Worm (Caenorhabditis elegans) whole organism, young adult: ENCODE results near the gene acr-20.
A peak's percentile ranks its signal among the peaks of the same experiment; 100 is the strongest.

Experiments
- B0019.2 ChIP-seq: fragments of 200-800 bp; sonication (Bioruptor generic); conservative IDR thresholded peaks from 2 replicates; pipeline ENCODE4 v1.3.6; 2022; ENCODE audit warnings: missing genetic modification reagents, missing genetic modification characterization, missing compliant biosample characterization
- B0261.1 ChIP-seq: sonication (generic microtip); optimal IDR thresholded peaks from 2 replicates; lab custom pipeline; 2016; ENCODE audit warnings: mild to moderate bottlenecking, missing genetic modification characterization, moderate library complexity, missing compliant biosample characterization
- B0336.3 ChIP-seq: fragments of 200-800 bp; sonication (Bioruptor generic); IDR thresholded peaks from 2 replicates; pipeline ENCODE4 v1.3.6; 2022; ENCODE audit warnings: missing genetic modification characterization, missing compliant biosample characterization
- C17E4.6 ChIP-seq: fragments of 200-800 bp; sonication (Bioruptor generic); IDR thresholded peaks from 2 replicates; pipeline ENCODE4 v1.3.6; 2022; ENCODE audit warnings: missing genetic modification reagents, missing genetic modification characterization, missing compliant biosample characterization
- D2030.7 ChIP-seq: fragments of 200-800 bp; sonication (Bioruptor generic); IDR thresholded peaks from 2 replicates; pipeline ENCODE4 v1.3.6; 2022; ENCODE audit warnings: missing genetic modification reagents, missing genetic modification characterization, missing compliant biosample characterization
- F10E7.11 ChIP-seq: sonication (generic microtip); optimal IDR thresholded peaks from 2 replicates; lab custom pipeline; 2017; ENCODE audit warnings: mild to moderate bottlenecking, missing genetic modification characterization, moderate library complexity, missing compliant biosample characterization
- F23B12.7 ChIP-seq: sonication (generic microtip); optimal IDR thresholded peaks from 2 replicates; lab custom pipeline; 2017; ENCODE audit warnings: missing genetic modification characterization, mild to moderate bottlenecking, missing compliant biosample characterization, antibody characterized with exemption, moderate library complexity; ENCODE audit not compliant: insufficient read depth
- F37B4.10 ChIP-seq: fragments of 200-800 bp; sonication (Bioruptor generic); IDR thresholded peaks from 2 replicates; pipeline ENCODE4 v1.3.6; 2022; ENCODE audit warnings: missing genetic modification characterization, missing compliant biosample characterization
- T07F8.4 ChIP-seq: sonication (generic microtip); optimal IDR thresholded peaks from 2 replicates; lab custom pipeline; 2016; ENCODE audit warnings: mild to moderate bottlenecking, missing genetic modification characterization, moderate library complexity, missing compliant biosample characterization
- Y53G8AR.9 ChIP-seq: fragments of 200-800 bp; sonication (Bioruptor generic); conservative IDR thresholded peaks from 2 replicates; pipeline ENCODE4 v1.3.6; 2022; ENCODE audit warnings: missing genetic modification reagents, missing genetic modification characterization, missing compliant biosample characterization
- Y56A3A.18 ChIP-seq: fragments of 200-800 bp; sonication (Bioruptor generic); IDR thresholded peaks from 2 replicates; pipeline ENCODE4 v1.3.6; 2022; ENCODE audit warnings: missing genetic modification reagents, missing genetic modification characterization, missing compliant biosample characterization
- Y67H2A.10 ChIP-seq: fragments of 200-800 bp; sonication (Bioruptor generic); conservative IDR thresholded peaks from 2 replicates; pipeline ENCODE4 v1.3.6; 2022; ENCODE audit warnings: missing genetic modification reagents, missing genetic modification characterization, missing compliant biosample characterization
- ZK185.1 ChIP-seq: sonication (generic microtip); optimal IDR thresholded peaks from 2 replicates; lab custom pipeline; 2016; ENCODE audit warnings: mild to moderate bottlenecking, missing genetic modification characterization, missing compliant biosample characterization; ENCODE audit not compliant: poor library complexity, severe bottlenecking
- ama-1 ChIP-seq, 3 experiments: fragments of 150-350 bp in 1 of 3; sonication (generic microtip) in 2 of 3; optimal IDR thresholded peaks; 2 replicates each; lab custom pipeline; 2014 to 2018; ENCODE audit warnings: missing biosample characterization in 2 of 3, missing genetic modification characterization in 2 of 3, missing genetic modification reagents in 2 of 3
- atf-7 ChIP-seq: sonication (generic microtip); optimal IDR thresholded peaks from 2 replicates; lab custom pipeline; 2017; ENCODE audit warnings: mild to moderate bottlenecking, missing genetic modification characterization, missing compliant biosample characterization
- attf-5 ChIP-seq: fragments of 200-800 bp; sonication (Bioruptor generic); optimal IDR thresholded peaks from 2 replicates; lab custom pipeline; 2018; ENCODE audit warnings: mild to moderate bottlenecking, missing genetic modification characterization, missing compliant biosample characterization
- bed-2 ChIP-seq: fragments of 200-800 bp; sonication (Bioruptor generic); IDR thresholded peaks from 2 replicates; pipeline ENCODE4 v1.3.6; 2022; ENCODE audit warnings: missing genetic modification reagents, missing genetic modification characterization, missing compliant biosample characterization
- ccch-3 ChIP-seq: fragments of 200-800 bp; sonication (Bioruptor generic); optimal IDR thresholded peaks from 2 replicates; lab custom pipeline; 2018; ENCODE audit warnings: mild to moderate bottlenecking, missing genetic modification characterization, missing compliant biosample characterization
- cebp-2 ChIP-seq: fragments of 200-800 bp; sonication (Bioruptor generic); IDR thresholded peaks from 2 replicates; pipeline ENCODE4 v1.3.6; 2022; ENCODE audit warnings: missing genetic modification characterization, missing compliant biosample characterization
- ceh-27 ChIP-seq: fragments of 200-800 bp; sonication (Bioruptor generic); optimal IDR thresholded peaks from 2 replicates; lab custom pipeline; 2018; ENCODE audit warnings: mild to moderate bottlenecking, missing genetic modification characterization, moderate library complexity, missing compliant biosample characterization
- ceh-40 ChIP-seq: fragments of 200-800 bp; sonication (Bioruptor generic); IDR thresholded peaks from 2 replicates; pipeline ENCODE4 v1.3.6; 2022; ENCODE audit warnings: missing genetic modification characterization, missing compliant biosample characterization
- ceh-91 ChIP-seq: fragments of 200-800 bp; sonication (Bioruptor generic); IDR thresholded peaks from 2 replicates; pipeline ENCODE4 v1.3.6; 2022; ENCODE audit warnings: missing genetic modification reagents, missing genetic modification characterization, missing compliant biosample characterization
- dox-1 ChIP-seq: fragments of 200-800 bp; sonication (Bioruptor generic); IDR thresholded peaks from 2 replicates; pipeline ENCODE4 v1.3.6; 2022; ENCODE audit warnings: missing genetic modification reagents, missing genetic modification characterization, missing compliant biosample characterization
- dpl-1 ChIP-seq: fragments of 150-350 bp; optimal IDR thresholded peaks from 2 replicates; lab custom pipeline; 2014; ENCODE audit warnings: missing biosample characterization, missing genetic modification reagents, missing genetic modification characterization
- efl-1 ChIP-seq: fragments of 150-350 bp; optimal IDR thresholded peaks from 2 replicates; lab custom pipeline; 2014; ENCODE audit warnings: missing biosample characterization, missing genetic modification reagents, missing genetic modification characterization
- ets-4 ChIP-seq: fragments of 200-800 bp; sonication (Bioruptor generic); optimal IDR thresholded peaks from 2 replicates; lab custom pipeline; 2018; ENCODE audit warnings: mild to moderate bottlenecking, missing genetic modification characterization, missing compliant biosample characterization
- fkh-3 ChIP-seq: sonication (generic microtip); optimal IDR thresholded peaks from 2 replicates; lab custom pipeline; 2016; ENCODE audit warnings: mild to moderate bottlenecking, missing genetic modification characterization, missing compliant biosample characterization
- him-1 ChIP-seq: sonication (generic microtip); optimal IDR thresholded peaks from 2 replicates; lab custom pipeline; 2016; ENCODE audit warnings: missing genotype, missing genetic modification reagents, missing genetic modification characterization, missing compliant biosample characterization
- hlh-26 ChIP-seq: fragments of 200-800 bp; sonication (Bioruptor generic); conservative IDR thresholded peaks from 2 replicates; pipeline ENCODE4 v1.3.6; 2022; ENCODE audit warnings: missing genetic modification reagents, missing genetic modification characterization, missing compliant biosample characterization
- hmg-1.2 ChIP-seq: fragments of 200-800 bp; sonication (Bioruptor generic); IDR thresholded peaks from 2 replicates; pipeline ENCODE4 v1.3.6; 2022; ENCODE audit warnings: missing genetic modification reagents, missing genetic modification characterization, missing compliant biosample characterization
- let-607 ChIP-seq, 2 experiments: fragments of 200-800 bp in 1 of 2; sonication (Bioruptor generic) in 1 of 2; sonication (generic microtip) in 1 of 2; optimal IDR thresholded peaks; 2 replicates each; lab custom pipeline; 2016 to 2018; ENCODE audit warnings: mild to moderate bottlenecking in 2 of 2, missing compliant biosample characterization in 2 of 2, missing genetic modification characterization in 2 of 2, moderate library complexity in 2 of 2, missing genotype in 1 of 2
- lsl-1 ChIP-seq: fragments of 200-800 bp; sonication (Bioruptor generic); optimal IDR thresholded peaks from 2 replicates; lab custom pipeline; 2018; ENCODE audit warnings: mild to moderate bottlenecking, missing genetic modification characterization, moderate library complexity, missing compliant biosample characterization
- lsy-27 ChIP-seq: sonication (generic microtip); optimal IDR thresholded peaks from 2 replicates; lab custom pipeline; 2017; ENCODE audit warnings: missing genetic modification characterization, mild to moderate bottlenecking, missing compliant biosample characterization, antibody characterized with exemption, missing genotype, borderline replicate concordance; ENCODE audit not compliant: insufficient read depth
- madf-8 ChIP-seq: fragments of 200-800 bp; sonication (Bioruptor generic); conservative IDR thresholded peaks from 2 replicates; pipeline ENCODE4 v1.3.6; 2022; ENCODE audit warnings: missing genetic modification reagents, missing genetic modification characterization, missing compliant biosample characterization
- pbrm-1 ChIP-seq: fragments of 200-800 bp; sonication (Bioruptor generic); IDR thresholded peaks from 2 replicates; pipeline ENCODE4 v1.3.6; 2022; ENCODE audit warnings: missing genetic modification reagents, missing genetic modification characterization, missing compliant biosample characterization
- pha-4 ChIP-seq: fragments of 150-350 bp; sonication (generic microtip); optimal IDR thresholded peaks from 2 replicates; lab custom pipeline; 2014; ENCODE audit warnings: missing biosample characterization, missing genetic modification reagents, missing genetic modification characterization
- rcor-1 ChIP-seq: fragments of 200-800 bp; sonication (Bioruptor generic); IDR thresholded peaks from 2 replicates; pipeline ENCODE4 v1.3.6; 2022; ENCODE audit warnings: missing genetic modification reagents, missing genetic modification characterization, missing compliant biosample characterization
- rpc-1 ChIP-seq, 2 experiments: fragments of 150-350 bp in 1 of 2; sonication (generic microtip) in 1 of 2; optimal IDR thresholded peaks; 2 replicates each; lab custom pipeline; 2014 to 2018; ENCODE audit warnings: missing biosample characterization in 1 of 2, missing genetic modification characterization in 1 of 2, missing genetic modification reagents in 1 of 2, missing genotype in 1 of 2
- sdz-38 ChIP-seq: sonication (generic microtip); optimal IDR thresholded peaks from 2 replicates; lab custom pipeline; 2016; ENCODE audit warnings: missing genotype, missing genetic modification characterization, missing compliant biosample characterization
- snpc-3.4 ChIP-seq: sonication (generic microtip); optimal IDR thresholded peaks from 2 replicates; lab custom pipeline; 2017; ENCODE audit warnings: missing genetic modification characterization, mild to moderate bottlenecking, missing compliant biosample characterization, antibody characterized with exemption, moderate library complexity, missing genotype, missing genetic modification reagents
- somi-1 ChIP-seq: fragments of 200-800 bp; sonication (Bioruptor generic); optimal IDR thresholded peaks from 2 replicates; lab custom pipeline; 2018; ENCODE audit warnings: mild to moderate bottlenecking, missing genetic modification characterization, missing compliant biosample characterization
- tbp1 ChIP-seq: fragments of 200-800 bp; sonication (Bioruptor generic); optimal IDR thresholded peaks from 2 replicates; lab custom pipeline; 2018; ENCODE audit warnings: mild to moderate bottlenecking, missing genetic modification characterization, missing compliant biosample characterization
- tbx-9 ChIP-seq: sonication (generic microtip); optimal IDR thresholded peaks from 2 replicates; lab custom pipeline; 2016; ENCODE audit warnings: borderline replicate concordance, missing genetic modification characterization, inconsistent platforms, missing compliant biosample characterization
- unc-130 ChIP-seq: sonication (generic microtip); optimal IDR thresholded peaks from 2 replicates; lab custom pipeline; 2016; ENCODE audit warnings: missing genetic modification reagents, missing genetic modification characterization, missing compliant biosample characterization
- xnd-1 ChIP-seq: sonication (generic microtip); optimal IDR thresholded peaks from 2 replicates; lab custom pipeline; 2016; ENCODE audit warnings: missing genotype, missing genetic modification reagents, missing genetic modification characterization, missing compliant biosample characterization
- ztf-25 ChIP-seq: fragments of 200-800 bp; sonication (Bioruptor generic); IDR thresholded peaks from 2 replicates; pipeline ENCODE4 v1.3.6; 2022; ENCODE audit warnings: missing genetic modification reagents, missing genetic modification characterization, missing compliant biosample characterization
- ztf-26 ChIP-seq: sonication (generic microtip); optimal IDR thresholded peaks from 2 replicates; lab custom pipeline; 2017; ENCODE audit warnings: missing genetic modification characterization, missing compliant biosample characterization

acr-20 gene

ce11 chrII:14349356-14349923, 28.3 kb downstream of the acr-20 start, which contains the start of the genes Y54G11A.17, lin-7 and elof-1:
Y54G11A.17 (minus strand) TSS chrII:14349406.
lin-7 (minus strand) TSS chrII:14349406.
elof-1 (plus strand) TSS chrII:14349738.
- TF ChIP-seq hmg-1.2 (GFP tag; lab: Robert Waterston, UW) (peak; percentile 65; the same call in 1 of the 2 replicates), B0019.2 (GFP tag; lab: Robert Waterston, UW) (peak; percentile 81), ceh-40 (GFP tag; lab: Robert Waterston, UW) (no peak), ets-4 (GFP tag; lab: Kevin White, UChicago) (no peak), let-607 (tag; optimal IDR thresholded peaks at IDR 0.05; lab: Kevin White, UChicago) (no peak), ceh-91 (GFP tag; lab: Robert Waterston, UW) (peak; percentile 50), rcor-1 (GFP tag; lab: Robert Waterston, UW) (peak; percentile 55; the same call in 1 of the 2 replicates), B0261.1 (tag; lab: Kevin White, UChicago) (no peak), D2030.7 (peak; percentile 92), bed-2 (GFP tag; lab: Robert Waterston, UW) (no peak), ama-1 (optimal IDR thresholded peaks at IDR 0.05; lab: Kevin White, UChicago) (peak; percentile 37), ama-1 (GFP tag; optimal IDR thresholded peaks at IDR 0.05; lab: Kevin White, UChicago) (peak in 1 of 2 experiments; percentile 56), ZK185.1 (peak; percentile 40), sdz-38 (tag; lab: Kevin White, UChicago) (no peak), pbrm-1 (GFP tag; lab: Robert Waterston, UW) (peak; percentile 71), xnd-1 (tag; lab: Kevin White, UChicago) (peak; percentile 28), madf-8 (GFP tag; lab: Robert Waterston, UW) (peak; percentile 61), tbp1 (GFP tag; lab: Kevin White, UChicago) (peak; percentile 68), lsl-1 (peak; percentile 97), ztf-26 (tag; lab: Kevin White, UChicago) (peak; percentile 23), Y67H2A.10 (GFP tag; lab: Robert Waterston, UW) (peak; percentile 77; the same call in 1 of the 2 replicates), cebp-2 (GFP tag; lab: Robert Waterston, UW) (no peak), attf-5 (GFP tag; lab: Kevin White, UChicago) (peak; percentile 96), dpl-1 (GFP tag; lab: Kevin White, UChicago) (peak; percentile 77), Y53G8AR.9 (GFP tag; lab: Robert Waterston, UW) (peak; percentile 77; the same call in 1 of the 2 replicates), F37B4.10 (GFP tag; lab: Robert Waterston, UW) (no peak), dox-1 (GFP tag; lab: Robert Waterston, UW) (peak; percentile 83), C17E4.6 (GFP tag; lab: Robert Waterston, UW) (peak; percentile 44; the same call in 1 of the 2 replicates), pha-4 (peak; percentile 77), ccch-3 (GFP tag; lab: Kevin White, UChicago) (no peak), fkh-3 (tag; lab: Kevin White, UChicago) (no peak), lsy-27 (no peak), ceh-27 (GFP tag; lab: Kevin White, UChicago) (peak; percentile 82), efl-1 (peak; percentile 90), him-1 (tag; lab: Kevin White, UChicago) (no peak), unc-130 (GFP tag; lab: Kevin White, UChicago) (peak; percentile 7), Y56A3A.18 (GFP tag; lab: Robert Waterston, UW) (0 out of 2 replicates have a peak, but pooled peaks have one; percentile 20), T07F8.4 (tag; lab: Kevin White, UChicago) (no peak), atf-7 (no peak), snpc-3.4 (peak; percentile 71), rpc-1 (optimal IDR thresholded peaks at IDR 0.05; lab: Kevin White, UChicago) (peak; percentile 21), rpc-1 (tag; optimal IDR thresholded peaks at IDR 0.05; lab: Kevin White, UChicago) (no peak), tbx-9 (tag; lab: Kevin White, UChicago) (no peak), somi-1 (GFP tag; lab: Kevin White, UChicago) (no peak), hlh-26 (GFP tag; lab: Robert Waterston, UW) (no peak), F10E7.11 (no peak), F23B12.7 (tag; lab: Kevin White, UChicago) (peak; percentile 86), ztf-25 (GFP tag; lab: Robert Waterston, UW) (no peak), B0336.3 (no peak)
